Fruit fly (Drosophila melanogaster): ENCODE results near the gene CG3558.
A peak's percentile ranks its signal among the peaks of the same experiment; 100 is the strongest.

CG3558 gene

dm6 chr2L:2976829-2977228 lies 15.8 kb upstream of the CG3558 start, which contains the start of the genes CG9641 and CG3165 (continued):
- peak; percentile 58; the same call in 1 of the 2 replicates for TF ChIP-seq Taf1 (GFP tag; IDR thresholded peaks at IDR 0.05)
- peak; percentile 80 for TF ChIP-seq her (GFP tag; optimal IDR thresholded peaks at IDR 0.05)
- peak; percentile 64; the same call in 1 of the 2 replicates for TF ChIP-seq Awh (GFP tag; IDR thresholded peaks at IDR 0.05)
- peak; percentile 76 for TF ChIP-seq croc (GFP tag; conservative IDR thresholded peaks at IDR 0.05)
- peak; percentile 90 for TF ChIP-seq Opbp (GFP tag; IDR thresholded peaks at IDR 0.05; ENCODE audit: partially characterized antibody)
- peak; percentile 70 for TF ChIP-seq CG10543 (GFP tag; optimal IDR thresholded peaks at IDR 0.05)
- TF ChIP-seq zfh1 (GFP tag; IDR thresholded peaks at IDR 0.05) = peak; percentile 86
- TF ChIP-seq CG3838 (GFP tag; optimal IDR thresholded peaks at IDR 0.05) = peak; percentile 59
- no peak for TF ChIP-seq Tbp (GFP tag; optimal IDR thresholded peaks at IDR 0.05)
- TF ChIP-seq CG4730 (GFP tag; IDR thresholded peaks at IDR 0.05) = peak; percentile 69
- no peak for TF ChIP-seq hth (optimal IDR thresholded peaks at IDR 0.05)
- TF ChIP-seq odd (GFP tag; optimal IDR thresholded peaks at IDR 0.05) = no peak
- peak; percentile 82 for TF ChIP-seq CG4282 (GFP tag; optimal IDR thresholded peaks at IDR 0.05)
- peak; percentile 83 for TF ChIP-seq caup (GFP tag; optimal IDR thresholded peaks at IDR 0.05; ENCODE audit: severe bottlenecking)
- peak; percentile 97 for TF ChIP-seq Scr (GFP tag; IDR thresholded peaks at IDR 0.05; ENCODE audit: partially characterized antibody)
- peak; percentile 81 for TF ChIP-seq sisA (GFP tag; IDR thresholded peaks at IDR 0.05)
- TF ChIP-seq CG15601 (tag; optimal IDR thresholded peaks at IDR 0.05) = no peak
- TF ChIP-seq CG17361 (GFP tag; IDR thresholded peaks at IDR 0.05) = no peak; the same call in 1 of the 3 replicates
- peak; percentile 62 for TF ChIP-seq CG30431 (GFP tag; optimal IDR thresholded peaks at IDR 0.05)
- TF ChIP-seq cwo (GFP tag; optimal IDR thresholded peaks at IDR 0.05) = peak; percentile 73
- TF ChIP-seq pan (optimal IDR thresholded peaks at IDR 0.05) = no peak
- peak in 1 of 2 experiments; percentile 79 for TF ChIP-seq pan (GFP tag; optimal IDR thresholded peaks at IDR 0.05 in 1 of 2, IDR thresholded peaks at IDR 0.05 in 1 of 2)
- peak in 1 of 2 experiments; percentile 29 for TF ChIP-seq tll (GFP tag; optimal IDR thresholded peaks at IDR 0.05)
- TF ChIP-seq CG8281 (tag; optimal IDR thresholded peaks at IDR 0.05) = no peak
- TF ChIP-seq Kr (GFP tag; optimal IDR thresholded peaks at IDR 0.05) = no peak
- TF ChIP-seq CG8924 (tag; optimal IDR thresholded peaks at IDR 0.05) = peak; percentile 82
- TF ChIP-seq CG34376 (GFP tag; optimal IDR thresholded peaks at IDR 0.05) = peak; percentile 76
- TF ChIP-seq mam (GFP tag; optimal IDR thresholded peaks at IDR 0.05) = peak; percentile 94
- TF ChIP-seq slou (GFP tag; optimal IDR thresholded peaks at IDR 0.05) = peak; percentile 70
- peak; percentile 46; the same call in 1 of the 3 replicates for TF ChIP-seq CG14050 (GFP tag; IDR thresholded peaks at IDR 0.05)
- TF ChIP-seq CG10366 (GFP tag; IDR thresholded peaks at IDR 0.05) = peak; percentile 81
- no peak for TF ChIP-seq crol (GFP tag; IDR thresholded peaks at IDR 0.05)
- no peak for TF ChIP-seq CG1529 (GFP tag; optimal IDR thresholded peaks at IDR 0.05)
- TF ChIP-seq CG4707 (GFP tag; optimal IDR thresholded peaks at IDR 0.05) = peak; percentile 68
- peak; percentile 98 for TF ChIP-seq Med (GFP tag)
- no peak for TF ChIP-seq bigmax (GFP tag; optimal IDR thresholded peaks at IDR 0.05)
- TF ChIP-seq Aef1 (GFP tag; IDR thresholded peaks at IDR 0.05) = peak; percentile 71
- TF ChIP-seq fd3F (GFP tag; optimal IDR thresholded peaks at IDR 0.05) = peak; percentile 69
- TF ChIP-seq CG18262 (tag; optimal IDR thresholded peaks at IDR 0.05) = peak; percentile 85
- TF ChIP-seq MBD-R2 (GFP tag; IDR thresholded peaks at IDR 0.05) = peak; percentile 89
- TF ChIP-seq NC2β (GFP tag; optimal IDR thresholded peaks at IDR 0.05) = peak; percentile 81
- no peak for TF ChIP-seq Dfd (GFP tag; optimal IDR thresholded peaks at IDR 0.05)
- no peak for TF ChIP-seq gem (tag; optimal IDR thresholded peaks at IDR 0.05)
- peak; percentile 76 for TF ChIP-seq gcm2 (GFP tag; optimal IDR thresholded peaks at IDR 0.05)
- no peak for TF ChIP-seq fru (optimal IDR thresholded peaks at IDR 0.05)
- peak; percentile 72 for TF ChIP-seq p53 (GFP tag; optimal IDR thresholded peaks at IDR 0.05)
- peak; percentile 58 for TF ChIP-seq CG6683 (GFP tag; optimal IDR thresholded peaks at IDR 0.05)
- TF ChIP-seq Doc2 (GFP tag; IDR thresholded peaks at IDR 0.05) = no peak
- TF ChIP-seq pho (GFP tag; optimal IDR thresholded peaks at IDR 0.05) = peak; percentile 83
- no peak for TF ChIP-seq CG2889 (GFP tag; IDR thresholded peaks at IDR 0.05)
- peak; percentile 76 for TF ChIP-seq ab (GFP tag; optimal IDR thresholded peaks at IDR 0.05)
- TF ChIP-seq YL-1 (GFP tag; optimal IDR thresholded peaks at IDR 0.05) = peak; percentile 71
